Worm (Caenorhabditis elegans) whole organism, early embryonic: ENCODE data around the gene lap-2.

ENCODE experiments used
- F13C5.2 ChIP-seq: sonication (generic microtip); optimal IDR thresholded peaks from 2 replicates; lab custom pipeline; 2017; ENCODE audit warnings: mild to moderate bottlenecking, missing genetic modification characterization, inconsistent platforms, missing compliant biosample characterization
- ama-1 ChIP-seq: fragments of 150-350 bp; optimal IDR thresholded peaks from 2 replicates; lab custom pipeline; 2014
- ceh-36 ChIP-seq: sonication (generic microtip); optimal IDR thresholded peaks from 2 replicates; lab custom pipeline; 2016; ENCODE audit warnings: missing genetic modification characterization, inconsistent platforms, missing compliant biosample characterization
- ets-7 ChIP-seq: sonication (generic microtip); optimal IDR thresholded peaks from 2 replicates; lab custom pipeline; 2016; ENCODE audit warnings: missing genotype, missing genetic modification characterization, missing compliant biosample characterization
- flt-1 ChIP-seq: fragments of 200-800 bp; sonication (Bioruptor generic); IDR thresholded peaks from 2 replicates; pipeline ENCODE4 v1.3.6; 2022; ENCODE audit warnings: missing genetic modification characterization, missing compliant biosample characterization
- hmbx-1 ChIP-seq: sonication (generic microtip); optimal IDR thresholded peaks from 2 replicates; lab custom pipeline; 2016; ENCODE audit warnings: mild to moderate bottlenecking, missing genetic modification characterization, missing compliant biosample characterization
- hmg-4 ChIP-seq: fragments of 200-800 bp; sonication (Bioruptor generic); optimal IDR thresholded peaks from 2 replicates; lab custom pipeline; 2018; ENCODE audit warnings: mild to moderate bottlenecking, missing genetic modification characterization, missing compliant biosample characterization
- hnd-1 ChIP-seq: sonication (generic microtip); optimal IDR thresholded peaks from 2 replicates; lab custom pipeline; 2016; ENCODE audit warnings: missing genetic modification characterization, missing compliant biosample characterization
- pes-1 ChIP-seq: fragments of 200-800 bp; sonication (Bioruptor generic); IDR thresholded peaks from 2 replicates; pipeline ENCODE4 v1.3.6; 2022; ENCODE audit warnings: missing genetic modification reagents, missing genetic modification characterization, missing compliant biosample characterization
- scrt-1 ChIP-seq: fragments of 200-800 bp; sonication (Bioruptor generic); IDR thresholded peaks from 2 replicates; pipeline ENCODE4 v1.3.6; 2022; ENCODE audit warnings: missing genetic modification characterization, missing compliant biosample characterization
- sea-1 ChIP-seq: fragments of 200-800 bp; sonication (Bioruptor generic); conservative IDR thresholded peaks from 2 replicates; pipeline ENCODE4 v1.3.6; 2022; ENCODE audit warnings: missing genetic modification characterization, missing compliant biosample characterization
- tbx-11 ChIP-seq: fragments of 200-800 bp; sonication (Bioruptor generic); IDR thresholded peaks from 2 replicates; pipeline ENCODE4 v1.3.6; 2022; ENCODE audit warnings: missing genetic modification characterization, missing compliant biosample characterization
- tbx-37 ChIP-seq: fragments of 200-800 bp; sonication (Bioruptor generic); conservative IDR thresholded peaks from 2 replicates; pipeline ENCODE4 v1.3.6; 2022; ENCODE audit warnings: missing genetic modification reagents, missing genetic modification characterization, missing compliant biosample characterization

DNA sequence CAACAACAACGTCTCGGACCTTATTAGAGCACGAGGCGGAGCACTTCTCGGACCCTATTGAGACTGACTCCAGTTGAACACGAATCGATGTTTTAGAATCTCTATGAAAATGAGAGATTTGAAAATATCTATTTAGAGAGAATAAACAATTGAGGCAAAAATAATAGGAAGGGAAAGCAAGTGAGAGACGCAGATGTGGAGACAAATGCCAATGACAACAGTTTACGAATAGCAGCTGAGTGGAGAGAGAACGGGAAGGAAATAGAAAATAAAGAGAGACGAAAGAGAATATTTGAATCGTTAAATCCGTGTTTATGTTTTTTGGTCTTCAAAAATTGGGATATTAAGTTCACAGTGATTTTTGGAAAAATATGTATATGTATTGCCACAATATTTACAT is 33.7 kb upstream of the lap-2 start:
- TF ChIP-seq sea-1 (GFP tag; lab: Robert Waterston, UW): no peak
- TF ChIP-seq ets-7 (tag; lab: Kevin White, UChicago): no peak
- no peak for TF ChIP-seq hmg-4 (GFP tag; lab: Kevin White, UChicago)
- no peak for TF ChIP-seq F13C5.2 (tag; lab: Kevin White, UChicago)
- no peak for TF ChIP-seq ama-1 (lab: Kevin White, UChicago)
- no peak for TF ChIP-seq hnd-1 (tag; lab: Kevin White, UChicago)
- TF ChIP-seq scrt-1 (GFP tag; lab: Robert Waterston, UW): no peak
- TF ChIP-seq tbx-11 (GFP tag; lab: Robert Waterston, UW): no peak
- no peak for TF ChIP-seq flt-1 (GFP tag; lab: Robert Waterston, UW)
- no peak for TF ChIP-seq pes-1 (GFP tag; lab: Robert Waterston, UW)
- no peak for TF ChIP-seq hmbx-1 (tag; lab: Kevin White, UChicago)
- TF ChIP-seq ceh-36 (tag; lab: Kevin White, UChicago): no peak
- no peak for TF ChIP-seq tbx-37 (GFP tag; lab: Robert Waterston, UW)
